Fruit fly (Drosophila melanogaster): Measurements from ENCODE around the gene BigH1.

Gene BigH1

dm6 chr3R:14659354-14659804, 3.9 kb upstream of the BigH1 start, which contains the start of gene Hexim (continued):
- no peak for TF ChIP-seq wor (GFP tag; IDR thresholded peaks at IDR 0.05)
- TF ChIP-seq psq (GFP tag; optimal IDR thresholded peaks at IDR 0.05) = no peak
- TF ChIP-seq lbe (GFP tag; optimal IDR thresholded peaks at IDR 0.05) = no peak
- TF ChIP-seq Dip2 (GFP tag; IDR thresholded peaks at IDR 0.05) = no peak
- no peak for TF ChIP-seq Oaz (GFP tag; IDR thresholded peaks at IDR 0.05)
- no peak for TF ChIP-seq D19A (tag; optimal IDR thresholded peaks at IDR 0.05)
- TF ChIP-seq trh (GFP tag; optimal IDR thresholded peaks at IDR 0.05) = no peak
- no peak for TF ChIP-seq CG10147 (GFP tag; optimal IDR thresholded peaks at IDR 0.05)
- no peak for TF ChIP-seq rib (GFP tag; IDR thresholded peaks at IDR 0.05)
- peak; percentile 71 for TF ChIP-seq CG17359 (tag; optimal IDR thresholded peaks at IDR 0.05)
- no peak for TF ChIP-seq Lpt (GFP tag; optimal IDR thresholded peaks at IDR 0.05)
- no peak for TF ChIP-seq Dfd (GFP tag; optimal IDR thresholded peaks at IDR 0.05)
- TF ChIP-seq tio (GFP tag; optimal IDR thresholded peaks at IDR 0.05) = no peak
- TF ChIP-seq aop (GFP tag; IDR thresholded peaks at IDR 0.05) = no peak
- TF ChIP-seq CG9215 (GFP tag; IDR thresholded peaks at IDR 0.05) = no peak
- no peak for TF ChIP-seq lmd (GFP tag; IDR thresholded peaks at IDR 0.05)
- no peak for TF ChIP-seq grau (tag; optimal IDR thresholded peaks at IDR 0.05)
- no peak for TF ChIP-seq ewg (GFP tag; optimal IDR thresholded peaks at IDR 0.05)
- TF ChIP-seq Fer1 (GFP tag; optimal IDR thresholded peaks at IDR 0.05) = peak; percentile 58
- peak; percentile 46 for TF ChIP-seq Sry-δ (GFP tag; optimal IDR thresholded peaks at IDR 0.05)
- no peak for TF ChIP-seq p53 (GFP tag; optimal IDR thresholded peaks at IDR 0.05)
- no peak for TF ChIP-seq Pdp1 (GFP tag; optimal IDR thresholded peaks at IDR 0.05)
- no peak for TF ChIP-seq Dbx (GFP tag; IDR thresholded peaks at IDR 0.05)
- no peak for TF ChIP-seq mirr (GFP tag; optimal IDR thresholded peaks at IDR 0.05)
- TF ChIP-seq Oli (tag; optimal IDR thresholded peaks at IDR 0.05) = no peak
- TF ChIP-seq CG9932 (GFP tag; IDR thresholded peaks at IDR 0.05) = no peak
- TF ChIP-seq CG1024 (GFP tag; IDR thresholded peaks at IDR 0.05) = no peak
- TF ChIP-seq zen (tag; optimal IDR thresholded peaks at IDR 0.05) = no peak
- TF ChIP-seq CG17829 (tag; optimal IDR thresholded peaks at IDR 0.05) = peak; percentile 45
- no peak for TF ChIP-seq Hr3 (GFP tag; optimal IDR thresholded peaks at IDR 0.05)
- no peak for TF ChIP-seq CG6791 (GFP tag; IDR thresholded peaks at IDR 0.05; ENCODE audit: partially characterized antibody)
- TF ChIP-seq CG7963 (GFP tag; IDR thresholded peaks at IDR 0.05; ENCODE audit: partially characterized antibody) = no peak
- TF ChIP-seq Mrtf (GFP tag; IDR thresholded peaks at IDR 0.05) = no peak
- TF ChIP-seq CG2129 (GFP tag; IDR thresholded peaks at IDR 0.05; ENCODE audit: partially characterized antibody) = no peak
- TF ChIP-seq pum (GFP tag; optimal IDR thresholded peaks at IDR 0.05) = no peak
- no peak for TF ChIP-seq usp (GFP tag; optimal IDR thresholded peaks at IDR 0.05)
- no peak for TF ChIP-seq CG10543 (GFP tag; optimal IDR thresholded peaks at IDR 0.05)
- TF ChIP-seq dan (GFP tag; IDR thresholded peaks at IDR 0.05) = no peak
- TF ChIP-seq BtbVII (GFP tag; optimal IDR thresholded peaks at IDR 0.05) = no peak
- no peak for TF ChIP-seq so (GFP tag; IDR thresholded peaks at IDR 0.05)
- TF ChIP-seq Ssrp (tag; optimal IDR thresholded peaks at IDR 0.05) = no peak
- no peak for TF ChIP-seq ac (GFP tag; optimal IDR thresholded peaks at IDR 0.05)
- TF ChIP-seq CG6654 (GFP tag; optimal IDR thresholded peaks at IDR 0.05) = no peak
- TF ChIP-seq gfzf (GFP tag; optimal IDR thresholded peaks at IDR 0.05) = peak; percentile 96
- no peak for TF ChIP-seq Awh (GFP tag; IDR thresholded peaks at IDR 0.05)
- TF ChIP-seq gt (GFP tag; IDR thresholded peaks at IDR 0.05) = no peak
- TF ChIP-seq Fer3 (tag; optimal IDR thresholded peaks at IDR 0.05) = no peak
- TF ChIP-seq CG3065 (GFP tag; optimal IDR thresholded peaks at IDR 0.05) = no peak
- TF ChIP-seq scrt (GFP tag; optimal IDR thresholded peaks at IDR 0.05) = no peak
- peak; percentile 55 for TF ChIP-seq CG13287 (GFP tag; IDR thresholded peaks at IDR 0.05; ENCODE audit: partially characterized antibody)
- TF ChIP-seq CG2712 (tag; optimal IDR thresholded peaks at IDR 0.05) = peak; percentile 19
- TF ChIP-seq jing (GFP tag; optimal IDR thresholded peaks at IDR 0.05) = no peak

All from whole organism, embryonic.